Worm (Caenorhabditis elegans) whole organism, mixed stage, embryonic: ENCODE data around the gene ZC190.6.

Experiments used
- M03D4.4 ChIP-seq: sonication (generic microtip); optimal IDR thresholded peaks from 2 replicates; lab custom pipeline; 2017; ENCODE audit warnings: mild to moderate bottlenecking, missing genetic modification characterization, missing compliant biosample characterization
- bed-3 ChIP-seq: fragments of 200-800 bp; sonication (Bioruptor generic); optimal IDR thresholded peaks from 3 replicates; lab custom pipeline; 2018; ENCODE audit warnings: mild to moderate bottlenecking, missing genetic modification characterization, moderate library complexity, missing compliant biosample characterization
- ceh-43 ChIP-seq: fragments of 200-800 bp; sonication (Bioruptor generic); optimal IDR thresholded peaks from 2 replicates; lab custom pipeline; 2018; ENCODE audit warnings: mild to moderate bottlenecking, missing genetic modification characterization, moderate library complexity, missing compliant biosample characterization
- ceh-83 ChIP-seq: fragments of 200-800 bp; sonication (Bioruptor generic); optimal IDR thresholded peaks from 2 replicates; lab custom pipeline; 2018; ENCODE audit warnings: mild to moderate bottlenecking, missing genetic modification characterization, missing compliant biosample characterization
- cnd-1 ChIP-seq: fragments of 200-800 bp; sonication (Bioruptor generic); optimal IDR thresholded peaks from 2 replicates; lab custom pipeline; 2018; ENCODE audit warnings: mild to moderate bottlenecking, missing genetic modification characterization, missing compliant biosample characterization
- drap-1 ChIP-seq: fragments of 200-800 bp; sonication (Bioruptor generic); optimal IDR thresholded peaks from 3 replicates; lab custom pipeline; 2018; ENCODE audit warnings: mild to moderate bottlenecking, missing genetic modification characterization, missing compliant biosample characterization
- elt-3 ChIP-seq: fragments of 150-350 bp; optimal IDR thresholded peaks from 2 replicates; lab custom pipeline; 2014; ENCODE audit warnings: missing biosample characterization, missing genetic modification characterization
- flh-1 ChIP-seq: fragments of 200-800 bp; sonication (Bioruptor generic); optimal IDR thresholded peaks from 2 replicates; lab custom pipeline; 2018; ENCODE audit warnings: mild to moderate bottlenecking, missing genetic modification characterization, moderate library complexity, missing compliant biosample characterization
- ham-2 ChIP-seq: fragments of 200-800 bp; sonication (Bioruptor generic); optimal IDR thresholded peaks from 2 replicates; lab custom pipeline; 2018; ENCODE audit warnings: mild to moderate bottlenecking, missing genetic modification characterization, missing compliant biosample characterization
- hlh-1 ChIP-seq: fragments of 150-350 bp; optimal IDR thresholded peaks from 2 replicates; lab custom pipeline; 2014; ENCODE audit warnings: missing biosample characterization, missing genetic modification reagents, missing genetic modification characterization
- lin-13 ChIP-seq: fragments of 150-350 bp; optimal IDR thresholded peaks from 2 replicates; lab custom pipeline; 2014; ENCODE audit warnings: missing biosample characterization, missing genetic modification characterization
- mab-5 ChIP-seq: fragments of 150-350 bp; optimal IDR thresholded peaks from 2 replicates; lab custom pipeline; 2014; ENCODE audit warnings: missing biosample characterization, missing genetic modification characterization
- mep-1 ChIP-seq: fragments of 150-350 bp; optimal IDR thresholded peaks from 2 replicates; lab custom pipeline; 2017; ENCODE audit warnings: missing biosample characterization, missing genetic modification reagents, missing genetic modification characterization, inconsistent platforms
- mls-2 ChIP-seq: sonication (generic microtip); optimal IDR thresholded peaks from 2 replicates; lab custom pipeline; 2016; ENCODE audit warnings: mild to moderate bottlenecking, missing genetic modification characterization, moderate library complexity, missing compliant biosample characterization
- nhr-12 ChIP-seq: fragments of 150-350 bp; optimal IDR thresholded peaks from 2 replicates; lab custom pipeline; 2014; ENCODE audit warnings: missing biosample characterization, missing genetic modification characterization
- nhr-2 ChIP-seq: fragments of 150-350 bp; optimal IDR thresholded peaks from 2 replicates; lab custom pipeline; 2014; ENCODE audit warnings: missing biosample characterization, missing genetic modification characterization
- nhr-28 ChIP-seq: fragments of 150-350 bp; optimal IDR thresholded peaks from 2 replicates; lab custom pipeline; 2014; ENCODE audit warnings: missing biosample characterization, missing genetic modification characterization
- pha-4 ChIP-seq: fragments of 150-350 bp; optimal IDR thresholded peaks from 2 replicates; lab custom pipeline; 2018; ENCODE audit warnings: missing biosample characterization, missing genetic modification reagents, missing genetic modification characterization
- sem-2 ChIP-seq: fragments of 200-800 bp; sonication (Bioruptor generic); optimal IDR thresholded peaks from 2 replicates; lab custom pipeline; 2018; ENCODE audit warnings: mild to moderate bottlenecking, missing genetic modification characterization, missing compliant biosample characterization
- sptf-1 ChIP-seq: sonication (generic microtip); optimal IDR thresholded peaks from 2 replicates; lab custom pipeline; 2017; ENCODE audit warnings: mild to moderate bottlenecking, missing genetic modification characterization, moderate library complexity, missing compliant biosample characterization
- tbx-8 ChIP-seq: fragments of 200-800 bp; sonication (Bioruptor generic); optimal IDR thresholded peaks from 2 replicates; lab custom pipeline; 2018; ENCODE audit warnings: mild to moderate bottlenecking, missing genetic modification characterization, moderate library complexity, missing compliant biosample characterization
- unc-120 ChIP-seq: sonication (generic microtip); optimal IDR thresholded peaks from 2 replicates; lab custom pipeline; 2017; ENCODE audit warnings: missing genetic modification characterization, missing compliant biosample characterization; ENCODE audit not compliant: poor library complexity, severe bottlenecking
- unc-39 ChIP-seq: fragments of 150-350 bp; optimal IDR thresholded peaks from 2 replicates; lab custom pipeline; 2014; ENCODE audit warnings: missing biosample characterization, missing genetic modification characterization
- unc-62 ChIP-seq: fragments of 150-350 bp; optimal IDR thresholded peaks from 2 replicates; lab custom pipeline; 2014; ENCODE audit warnings: missing biosample characterization, missing genetic modification reagents, missing genetic modification characterization

Gene ZC190.6

DNA sequence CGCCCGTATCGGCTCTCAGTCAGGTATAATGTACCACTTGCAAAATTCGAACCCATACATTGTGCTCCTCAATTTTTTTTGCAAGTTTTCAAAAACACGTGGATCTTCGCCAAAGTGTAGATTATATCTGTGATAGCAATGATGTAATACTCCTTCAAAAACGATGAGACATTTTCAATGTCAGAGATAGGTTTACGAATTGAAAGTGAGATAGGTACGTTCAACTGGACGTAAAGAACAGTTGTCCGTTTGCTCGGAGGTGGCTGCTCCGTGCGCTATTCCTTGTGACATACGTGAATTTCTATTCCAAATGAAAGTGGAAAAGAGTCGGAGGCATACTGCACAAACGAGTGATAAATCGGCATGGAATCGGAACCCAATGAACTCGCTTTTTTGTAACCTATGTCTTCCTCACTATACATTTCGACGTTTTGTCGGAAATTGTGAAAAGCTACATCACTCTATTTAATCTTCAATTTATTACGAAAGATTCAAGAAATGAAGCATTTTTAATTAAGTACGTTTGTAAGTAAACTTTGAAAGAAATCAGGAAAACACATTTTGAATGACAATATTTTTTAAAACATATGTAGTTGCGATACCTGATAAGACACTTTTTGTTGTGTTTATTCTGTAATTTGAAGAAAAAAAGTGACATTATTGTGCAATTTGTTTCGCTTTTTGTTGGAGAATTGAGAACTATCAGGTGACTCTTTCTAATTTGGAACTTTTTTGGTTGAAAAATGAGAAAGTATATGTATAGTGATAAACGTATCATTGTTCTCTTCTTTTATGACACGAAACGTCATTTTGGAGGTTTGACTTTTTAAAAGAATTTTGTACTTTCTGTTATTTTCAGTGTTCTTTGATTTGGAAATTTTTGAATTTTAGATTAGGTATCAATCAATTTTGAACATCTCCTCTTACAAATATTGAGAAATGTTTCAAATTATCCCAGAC, 22.4 kb downstream of the ZC190.6 start:
- TF ChIP-seq unc-120 (tag; lab: Kevin White, UChicago) (peak; percentile 15), unc-62 (GFP tag; lab: Kevin White, UChicago) (peak; percentile 62), hlh-1 (peak; percentile 85), nhr-28 (tag; lab: Kevin White, UChicago) (no peak)

DNA sequence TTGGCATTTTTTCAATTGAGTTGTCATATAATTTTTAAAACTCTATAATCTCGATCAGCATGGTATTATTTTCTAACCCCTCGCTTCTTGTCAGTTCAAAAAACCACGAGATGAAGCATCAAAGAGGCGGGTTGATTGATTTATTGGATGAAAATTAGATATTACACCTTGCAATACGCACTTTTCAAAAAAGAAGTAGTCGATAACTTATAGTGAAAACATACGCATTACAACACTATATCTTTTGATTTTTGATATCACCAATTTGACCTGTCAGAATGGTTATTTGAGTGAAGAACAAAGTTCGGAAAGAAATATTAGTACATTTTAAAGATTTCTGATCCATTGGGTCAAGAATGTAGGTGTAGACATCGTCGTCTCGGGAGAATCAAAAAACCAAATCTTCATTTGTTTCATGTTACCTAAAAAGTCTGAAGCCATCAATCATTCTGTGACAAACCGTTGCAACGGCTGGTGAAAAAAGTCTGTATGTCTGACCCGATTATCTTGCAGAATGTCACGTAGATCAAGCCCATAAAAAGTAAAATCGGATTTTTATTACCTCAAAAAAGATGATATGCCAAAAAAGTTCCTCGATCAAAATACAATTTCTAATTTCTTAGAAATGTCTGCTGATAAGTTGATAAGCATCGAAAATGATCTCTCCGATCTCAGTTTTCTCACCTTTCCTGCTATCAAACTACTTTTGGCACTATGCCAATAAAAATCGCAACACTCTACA, 23.8 kb downstream of the ZC190.6 start:
- TF ChIP-seq unc-62 (GFP tag; lab: Kevin White, UChicago) (peak; percentile 41), ceh-43 (GFP tag; lab: Kevin White, UChicago) (no peak)
- TF ChIP-seq, all 35 proteins: peak for 1

DNA sequence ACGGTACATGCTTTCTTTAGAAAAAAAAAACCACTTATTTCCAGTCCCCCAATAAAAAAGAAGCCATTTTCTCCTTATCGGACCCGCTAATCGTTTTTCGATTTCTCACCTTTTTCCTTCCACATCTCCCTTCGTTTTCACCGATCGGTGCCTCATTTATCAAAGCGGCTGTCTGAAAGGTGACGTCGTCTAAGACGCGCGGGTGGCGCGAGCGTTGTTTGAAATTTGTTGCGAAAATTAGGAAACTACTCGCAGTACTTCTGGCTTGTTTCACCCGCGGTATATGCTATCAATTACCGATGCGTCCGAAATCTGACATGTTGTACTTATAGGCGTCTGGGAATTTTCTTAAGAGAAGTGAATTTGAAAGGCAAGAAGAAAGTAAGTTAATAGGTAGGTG, 24.9 kb downstream of the ZC190.6 start:
- TF ChIP-seq mab-5 (tag; lab: Kevin White, UChicago): no peak
- no peak for TF ChIP-seq sptf-1 (tag; lab: Kevin White, UChicago)
- TF ChIP-seq nhr-2 (tag; lab: Kevin White, UChicago): no peak
- TF ChIP-seq flh-1: no peak
- TF ChIP-seq bed-3: no peak
- TF ChIP-seq unc-39: no peak

DNA sequence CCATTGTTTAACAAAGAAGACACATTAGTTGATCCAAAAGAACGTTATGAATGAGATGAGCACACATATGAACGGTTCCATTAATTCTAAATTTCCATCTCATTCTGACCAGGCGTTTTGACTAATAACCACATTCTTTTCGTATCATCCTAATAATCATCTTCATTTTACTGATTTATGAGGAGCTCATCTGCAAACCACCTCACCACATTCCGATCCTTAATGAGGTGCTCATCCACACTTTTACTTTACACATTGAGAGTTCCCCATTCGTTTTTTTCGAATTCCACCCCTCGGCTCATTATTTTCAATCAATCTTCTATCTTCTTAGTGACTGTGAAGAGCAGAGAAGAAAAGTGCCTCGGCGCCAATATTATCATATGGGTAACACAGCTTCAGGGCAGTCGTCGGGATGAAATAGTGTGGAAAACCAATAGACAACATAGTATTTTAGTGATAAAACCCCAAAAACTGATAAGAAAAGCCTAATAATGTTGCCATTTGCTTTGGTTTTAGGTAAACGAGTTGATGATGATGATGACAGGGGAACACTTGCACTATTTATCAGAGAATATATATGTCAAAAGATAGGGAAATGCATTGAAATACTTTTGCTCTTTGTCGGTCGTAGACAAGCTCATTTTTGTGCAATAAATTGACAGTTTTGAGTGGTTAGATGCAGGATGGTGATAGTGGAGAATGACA, 25.9 kb downstream of the ZC190.6 start:
- TF ChIP-seq nhr-2 (tag; lab: Kevin White, UChicago) (no peak), pha-4 (tag; lab: Kevin White, UChicago) (no peak), unc-120 (tag; lab: Kevin White, UChicago) (no peak), nhr-28 (tag; lab: Kevin White, UChicago) (no peak), tbx-8 (GFP tag; lab: Kevin White, UChicago) (no peak), mls-2 (tag; lab: Kevin White, UChicago) (no peak)
- TF ChIP-seq, all 35 proteins: peak for 0

DNA sequence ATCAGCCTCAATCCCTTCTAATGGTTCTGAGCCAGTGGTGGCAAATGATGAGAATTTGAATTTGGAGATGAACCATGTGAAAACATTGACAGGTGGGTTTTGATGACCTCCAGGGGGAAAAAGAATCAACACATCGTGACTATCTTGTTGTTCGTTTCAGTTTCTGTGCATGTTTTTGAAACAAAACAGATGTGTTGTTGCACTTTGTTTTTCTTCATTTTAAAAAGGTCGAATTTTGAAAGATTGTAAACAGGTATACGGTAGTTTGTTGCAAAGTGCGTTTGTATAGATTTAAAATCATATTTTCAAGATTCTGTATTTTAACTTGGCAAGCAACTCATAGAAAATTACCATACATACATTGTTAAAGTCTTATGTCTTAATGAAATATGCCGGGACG, 26.7 kb downstream of the ZC190.6 start:
- TF ChIP-seq ceh-43 (GFP tag; lab: Kevin White, UChicago) (no peak), mls-2 (tag; lab: Kevin White, UChicago) (no peak), lin-13 (tag; lab: Kevin White, UChicago) (no peak)

DNA sequence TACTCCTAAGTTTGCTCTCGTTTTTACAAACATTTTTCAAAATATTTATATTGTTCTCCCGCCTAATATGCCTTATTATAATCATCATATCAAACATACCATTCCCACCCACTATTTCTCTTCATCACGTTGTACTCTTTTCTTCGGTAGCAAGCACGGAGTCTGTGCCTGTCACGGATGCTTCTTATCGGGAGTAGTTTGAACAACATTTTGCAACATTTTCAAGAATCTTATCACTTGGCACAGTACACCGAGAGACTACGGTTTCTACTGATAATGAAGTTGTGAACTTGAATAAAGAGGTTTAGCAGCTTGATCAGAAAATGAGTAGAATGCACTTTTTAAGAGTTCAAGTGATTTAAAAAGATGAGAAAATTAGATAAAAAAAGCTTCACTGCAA, 28.8 kb downstream of the ZC190.6 start:
- TF ChIP-seq flh-1 (no peak), hlh-1 (no peak), elt-3 (tag; lab: Kevin White, UChicago) (no peak), ceh-83 (GFP tag; lab: Kevin White, UChicago) (no peak), nhr-12 (tag; lab: Kevin White, UChicago) (no peak), sem-2 (GFP tag; lab: Kevin White, UChicago) (no peak), tbx-8 (GFP tag; lab: Kevin White, UChicago) (no peak), M03D4.4 (tag; lab: Kevin White, UChicago) (no peak), mep-1 (tag; lab: Kevin White, UChicago) (no peak), drap-1 (GFP tag; lab: Kevin White, UChicago) (no peak), ham-2 (GFP tag; lab: Kevin White, UChicago) (no peak), sptf-1 (tag; lab: Kevin White, UChicago) (no peak), nhr-28 (tag; lab: Kevin White, UChicago) (no peak), cnd-1 (tag; lab: Kevin White, UChicago) (no peak), bed-3 (no peak), unc-120 (tag; lab: Kevin White, UChicago) (no peak), pha-4 (tag; lab: Kevin White, UChicago) (no peak)
